Worm (Caenorhabditis elegans) whole organism, midembryonic: ENCODE measurements around the gene T23F2.4.

Experiments
- cog-1 ChIP-seq: sonication (generic microtip); optimal IDR thresholded peaks from 2 replicates; lab custom pipeline; 2016; ENCODE audit warnings: missing genetic modification characterization, missing compliant biosample characterization
- ztf-29 ChIP-seq: fragments of 200-800 bp; sonication (Bioruptor generic); IDR thresholded peaks from 2 replicates; pipeline ENCODE4 v1.3.6; 2022; ENCODE audit warnings: missing genetic modification reagents, missing genetic modification characterization, missing compliant biosample characterization

DNA sequence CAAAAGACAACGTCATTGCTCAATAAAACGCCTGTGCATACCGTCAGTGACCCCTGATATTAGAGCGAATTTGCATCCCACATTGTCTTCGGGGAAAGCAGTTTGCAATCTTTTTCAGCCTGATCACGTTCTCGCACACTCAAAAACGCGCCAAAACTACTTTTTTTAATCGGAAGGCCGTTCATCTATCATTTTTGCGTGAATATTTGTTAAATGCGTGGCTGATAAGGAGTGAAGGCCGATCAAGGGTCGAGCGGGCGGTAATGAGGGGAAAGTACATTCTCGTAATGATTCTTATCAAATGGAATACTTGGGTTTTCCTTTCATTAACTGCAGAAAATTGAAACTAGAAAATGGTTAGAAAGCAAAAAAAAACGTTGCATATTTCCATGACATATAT, 9.4 kb upstream of the T23F2.4 start:
- no peak for TF ChIP-seq ztf-29
- TF ChIP-seq cog-1 (tag; lab: Kevin White, UChicago) = no peak
